Fruit fly (Drosophila melanogaster) whole organism, embryonic: ENCODE data around the gene CG33203.

Experiments
- Ada2b ChIP-seq: fragments of 200-800 bp; sonication (Bioruptor generic); IDR thresholded peaks from 2 replicates; pipeline ENCODE4 v1.3.6; 2022; ENCODE audit warnings: missing biosample characterization, missing genetic modification characterization
- CG10321 ChIP-seq: fragments of 200-800 bp; sonication (Bioruptor generic); IDR thresholded peaks from 2 replicates; pipeline ENCODE4 v1.3.6; 2022; ENCODE audit warnings: missing biosample characterization, missing genetic modification characterization
- CG10431 ChIP-seq: fragments of 200-800 bp; sonication (Bioruptor generic); optimal IDR thresholded peaks from 3 replicates; lab custom pipeline; 2018; ENCODE audit warnings: missing biosample characterization, mild to moderate bottlenecking, missing genetic modification characterization
- CG11504 ChIP-seq: fragments of 200-800 bp; sonication (Bioruptor generic); optimal IDR thresholded peaks from 3 replicates; lab custom pipeline; 2019; ENCODE audit warnings: missing biosample characterization, mild to moderate bottlenecking, missing genetic modification characterization, moderate library complexity
- CG11560 ChIP-seq: fragments of 200-800 bp; sonication (Bioruptor generic); IDR thresholded peaks from 3 replicates; pipeline ENCODE4 v1.3.6; 2022; ENCODE audit warnings: missing biosample characterization, missing genetic modification characterization
- CG11695 ChIP-seq: fragments of 200-800 bp; sonication (Bioruptor generic); IDR thresholded peaks from 3 replicates; pipeline ENCODE4 v1.3.6; 2022; ENCODE audit warnings: missing biosample characterization, missing genetic modification characterization
- CG12391 ChIP-seq: fragments of 200-800 bp; sonication (Bioruptor generic); optimal IDR thresholded peaks from 3 replicates; lab custom pipeline; 2018; ENCODE audit warnings: missing biosample characterization, mild to moderate bottlenecking, missing genetic modification characterization, moderate library complexity
- CG13424 ChIP-seq: fragments of 200-800 bp; sonication (Bioruptor generic); optimal IDR thresholded peaks from 2 replicates; lab custom pipeline; 2019; ENCODE audit warnings: missing biosample characterization, mild to moderate bottlenecking, missing genetic modification characterization, moderate library complexity
- CG14050 ChIP-seq: fragments of 200-800 bp; sonication (Bioruptor generic); IDR thresholded peaks from 3 replicates; pipeline ENCODE4 v1.3.6; 2022; ENCODE audit warnings: missing biosample characterization, missing genetic modification characterization
- CG15269 ChIP-seq: fragments of 200-800 bp; sonication (Bioruptor generic); optimal IDR thresholded peaks from 2 replicates; lab custom pipeline; 2018; ENCODE audit warnings: missing biosample characterization, mild to moderate bottlenecking, missing genetic modification characterization, moderate library complexity
- CG17328 ChIP-seq: fragments of 200-800 bp; sonication (Bioruptor generic); IDR thresholded peaks from 2 replicates; pipeline ENCODE4 v1.3.6; 2022; ENCODE audit warnings: missing biosample characterization, missing genetic modification characterization
- CG17829 ChIP-seq: fragments of 200-800 bp; optimal IDR thresholded peaks from 2 replicates; lab custom pipeline; 2019; ENCODE audit warnings: missing biosample characterization, mild to moderate bottlenecking, missing genetic modification characterization, moderate library complexity
- CG18619 ChIP-seq: fragments of 200-800 bp; sonication (Bioruptor generic); optimal IDR thresholded peaks from 3 replicates; lab custom pipeline; 2017; ENCODE audit warnings: missing biosample characterization, mild to moderate bottlenecking, missing genetic modification characterization
- CG2120 ChIP-seq: fragments of 200-800 bp; sonication (Bioruptor generic); optimal IDR thresholded peaks from 3 replicates; lab custom pipeline; 2016; ENCODE audit warnings: missing biosample characterization, missing genetic modification characterization
- CG31388 ChIP-seq: fragments of 200-800 bp; sonication (Bioruptor generic); optimal IDR thresholded peaks from 2 replicates; lab custom pipeline; 2016; ENCODE audit warnings: missing biosample characterization, missing genetic modification characterization
- CG4707 ChIP-seq: fragments of 200-800 bp; sonication (Bioruptor generic); optimal IDR thresholded peaks from 2 replicates; lab custom pipeline; 2018; ENCODE audit warnings: missing biosample characterization, mild to moderate bottlenecking, missing genetic modification characterization, moderate library complexity
- CG7372 ChIP-seq: fragments of 200-800 bp; sonication (Bioruptor generic); IDR thresholded peaks from 2 replicates; pipeline ENCODE4 v1.3.6; 2022; ENCODE audit warnings: missing biosample characterization, missing genetic modification characterization
- CrebB ChIP-seq: fragments of 200-800 bp; sonication (Bioruptor generic); optimal IDR thresholded peaks from 3 replicates; lab custom pipeline; 2018; ENCODE audit warnings: missing biosample characterization, mild to moderate bottlenecking, missing genetic modification characterization
- Doc3 ChIP-seq: fragments of 200-800 bp; sonication (Bioruptor generic); IDR thresholded peaks from 3 replicates; pipeline ENCODE4 v1.3.6; 2022; ENCODE audit warnings: missing biosample characterization, missing genetic modification characterization; ENCODE audit not compliant: partially characterized antibody
- E2f2 ChIP-seq: fragments of 200-800 bp; sonication (Bioruptor generic); IDR thresholded peaks from 2 replicates; pipeline ENCODE4 v1.3.6; 2022; ENCODE audit warnings: missing biosample characterization, missing genetic modification characterization
- Eip74EF ChIP-seq, 2 experiments: fragments of 200-800 bp in 1 of 2; fragments of >200 bp in 1 of 2; sonication (Bioruptor generic) in 1 of 2; optimal IDR thresholded peaks; 2 replicates each; lab custom pipeline; 2017 to 2019; ENCODE audit warnings: missing biosample characterization in 2 of 2, missing genetic modification characterization in 2 of 2, mild to moderate bottlenecking in 1 of 2, moderate library complexity in 1 of 2
- Fer1 ChIP-seq: fragments of 200-800 bp; sonication (Bioruptor generic); optimal IDR thresholded peaks from 2 replicates; lab custom pipeline; 2017; ENCODE audit warnings: missing biosample characterization, mild to moderate bottlenecking, missing genetic modification characterization
- Max ChIP-seq: fragments of 200-800 bp; sonication (Bioruptor generic); optimal IDR thresholded peaks from 2 replicates; lab custom pipeline; 2016; ENCODE audit warnings: missing biosample characterization, mild to moderate bottlenecking, missing genetic modification characterization
- Mrtf ChIP-seq: fragments of 200-800 bp; sonication (Bioruptor generic); IDR thresholded peaks from 3 replicates; pipeline ENCODE4 v1.3.6; 2022; ENCODE audit warnings: missing biosample characterization, missing genetic modification characterization
- Pdp1 ChIP-seq, 2 experiments: fragments of 200-800 bp; sonication (Bioruptor generic); optimal IDR thresholded peaks; 3 replicates each; lab custom pipeline; 2016; ENCODE audit warnings: missing biosample characterization in 2 of 2, missing genetic modification characterization in 2 of 2, mild to moderate bottlenecking in 1 of 2, moderate library complexity in 1 of 2
- Poxn ChIP-seq: fragments of 200-800 bp; sonication (Bioruptor generic); IDR thresholded peaks from 2 replicates; pipeline ENCODE4 v1.3.6; 2022; ENCODE audit warnings: missing biosample characterization, missing genetic modification characterization
- Sox102F ChIP-seq: fragments of 200-800 bp; sonication (Bioruptor generic); optimal IDR thresholded peaks from 2 replicates; lab custom pipeline; 2018; ENCODE audit warnings: missing biosample characterization, mild to moderate bottlenecking, missing genetic modification characterization, moderate library complexity
- Sry-δ ChIP-seq: fragments of 200-800 bp; sonication (Bioruptor generic); optimal IDR thresholded peaks from 2 replicates; lab custom pipeline; 2016; ENCODE audit warnings: missing biosample characterization, missing genetic modification characterization
- Ssrp ChIP-seq: fragments of 200-800 bp; sonication (Bioruptor generic); optimal IDR thresholded peaks from 2 replicates; lab custom pipeline; 2018; ENCODE audit warnings: missing biosample characterization, mild to moderate bottlenecking, missing genetic modification characterization, moderate library complexity
- TFAM ChIP-seq: fragments of 200-800 bp; sonication (Bioruptor generic); optimal IDR thresholded peaks from 2 replicates; lab custom pipeline; 2017; ENCODE audit warnings: missing biosample characterization, missing genetic modification characterization, inconsistent platforms
- amos ChIP-seq: fragments of 200-800 bp; sonication (Bioruptor generic); IDR thresholded peaks from 2 replicates; pipeline ENCODE4 v1.3.6; 2022; ENCODE audit warnings: missing biosample characterization, missing genetic modification characterization; ENCODE audit not compliant: partially characterized antibody
- bab2 ChIP-seq: fragments of 200-800 bp; sonication (Bioruptor generic); optimal IDR thresholded peaks from 2 replicates; lab custom pipeline; 2016; ENCODE audit warnings: missing biosample characterization, missing genetic modification characterization
- cato ChIP-seq: fragments of 200-800 bp; sonication (Bioruptor generic); optimal IDR thresholded peaks from 2 replicates; lab custom pipeline; 2016; ENCODE audit warnings: missing biosample characterization, missing genetic modification characterization, borderline replicate concordance
- caup ChIP-seq: fragments of 200-800 bp; sonication (Bioruptor generic); optimal IDR thresholded peaks from 3 replicates; lab custom pipeline; 2017; ENCODE audit warnings: missing biosample characterization, mild to moderate bottlenecking, missing genetic modification characterization, moderate library complexity; ENCODE audit not compliant: severe bottlenecking
- ems ChIP-seq: fragments of 200-800 bp; sonication (Bioruptor generic); optimal IDR thresholded peaks from 3 replicates; lab custom pipeline; 2016; ENCODE audit warnings: missing biosample characterization, missing genetic modification characterization
- exex ChIP-seq: fragments of 200-800 bp; sonication (Bioruptor generic); optimal IDR thresholded peaks from 4 replicates; lab custom pipeline; 2018; ENCODE audit warnings: missing biosample characterization, mild to moderate bottlenecking, missing genetic modification characterization, moderate library complexity
- luna ChIP-seq: fragments of 200-800 bp; sonication (Bioruptor generic); optimal IDR thresholded peaks from 2 replicates; lab custom pipeline; 2016; ENCODE audit warnings: missing biosample characterization, missing genetic modification characterization
- mam ChIP-seq: fragments of 200-800 bp; sonication (Bioruptor generic); optimal IDR thresholded peaks from 3 replicates; lab custom pipeline; 2016; ENCODE audit warnings: missing biosample characterization, missing genetic modification characterization
- org-1 ChIP-seq: fragments of 200-800 bp; sonication (Bioruptor generic); optimal IDR thresholded peaks from 2 replicates; lab custom pipeline; 2017; ENCODE audit warnings: missing biosample characterization, missing genetic modification characterization
- pho ChIP-seq: fragments of 200-800 bp; sonication (Bioruptor generic); optimal IDR thresholded peaks from 2 replicates; lab custom pipeline; 2016; ENCODE audit warnings: missing biosample characterization, missing genetic modification characterization
- pnt ChIP-seq: fragments of 200-800 bp; sonication (Bioruptor generic); optimal IDR thresholded peaks from 3 replicates; lab custom pipeline; 2016; ENCODE audit warnings: missing biosample characterization, missing genetic modification characterization
- psq ChIP-seq: fragments of 200-800 bp; sonication (Bioruptor generic); optimal IDR thresholded peaks from 2 replicates; lab custom pipeline; 2017; ENCODE audit warnings: missing biosample characterization, missing genetic modification characterization
- shn ChIP-seq: fragments of 200-800 bp; sonication (Bioruptor generic); optimal IDR thresholded peaks from 3 replicates; lab custom pipeline; 2016; ENCODE audit warnings: missing biosample characterization, missing genetic modification characterization
- so ChIP-seq: fragments of 200-800 bp; sonication (Bioruptor generic); IDR thresholded peaks from 3 replicates; pipeline ENCODE4 v1.3.6; 2022; ENCODE audit warnings: missing biosample characterization, missing genetic modification characterization
- stc ChIP-seq: fragments of 200-800 bp; sonication (Bioruptor generic); IDR thresholded peaks from 2 replicates; pipeline ENCODE4 v1.3.6; 2022; ENCODE audit warnings: missing biosample characterization, missing genetic modification characterization
- sug ChIP-seq: fragments of 200-800 bp; optimal IDR thresholded peaks from 2 replicates; lab custom pipeline; 2019; ENCODE audit warnings: missing biosample characterization, mild to moderate bottlenecking, missing genetic modification characterization, moderate library complexity
- tin ChIP-seq: fragments of 200-800 bp; sonication (Bioruptor generic); optimal IDR thresholded peaks from 3 replicates; lab custom pipeline; 2016; ENCODE audit warnings: missing biosample characterization, missing genetic modification characterization
- tna ChIP-seq: fragments of 200-800 bp; sonication (Bioruptor generic); IDR thresholded peaks from 2 replicates; pipeline ENCODE4 v1.3.6; 2022; ENCODE audit warnings: missing biosample characterization, missing genetic modification characterization; ENCODE audit not compliant: partially characterized antibody

CG33203 gene

DNA sequence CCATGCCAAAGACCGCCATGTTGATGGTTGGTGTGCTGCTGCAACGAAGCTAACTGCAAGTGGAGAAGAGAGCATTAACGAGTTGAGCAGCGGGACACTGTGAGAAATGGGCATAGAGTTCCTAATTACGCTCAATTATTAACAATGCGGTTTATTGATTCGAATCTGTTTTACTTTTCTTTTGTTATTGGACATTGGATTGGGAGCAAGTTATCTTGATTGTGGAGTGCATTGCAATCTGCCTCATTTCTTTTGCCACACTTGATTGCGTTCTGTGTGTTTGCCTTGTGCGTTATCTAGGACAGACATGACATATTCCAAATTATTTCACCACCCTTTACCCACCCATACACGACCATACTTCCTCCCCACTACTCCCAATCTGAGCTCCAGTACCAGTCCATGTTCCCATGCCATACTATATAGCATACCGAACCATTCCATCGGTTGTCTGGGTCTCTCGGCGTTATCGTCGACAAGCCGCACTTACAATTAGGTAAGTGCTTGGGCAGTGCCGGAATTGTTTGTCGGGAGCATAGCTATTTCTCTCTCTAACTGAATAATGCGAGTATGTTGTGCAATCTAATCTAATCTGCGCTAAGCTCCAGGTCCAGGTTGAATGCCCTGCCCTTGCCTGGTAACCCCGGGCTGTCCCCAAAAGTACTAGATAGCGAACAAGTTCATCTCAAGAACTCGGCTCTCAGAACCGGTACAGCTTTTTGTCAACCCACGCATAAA is 30.1 kb downstream of the CG33203 start (continued):
- TF ChIP-seq tna = no peak
- TF ChIP-seq Eip74EF (GFP tag; optimal IDR thresholded peaks at IDR 0.05; lab: Kevin White, UChicago) = no peak
- peak; percentile 2 for TF ChIP-seq shn (GFP tag; lab: Kevin White, UChicago)
- peak; percentile 33 for TF ChIP-seq CG15269 (tag; lab: Kevin White, UChicago)
- TF ChIP-seq CG11560 = peak; percentile 36; the same call in 1 of the 3 replicates
- 0 out of 3 replicates have a peak, but pooled peaks have one; percentile 25 for TF ChIP-seq Mrtf
- peak; percentile 28 for TF ChIP-seq cato (GFP tag; lab: Kevin White, UChicago)
- peak; percentile 51 for TF ChIP-seq org-1 (GFP tag; lab: Kevin White, UChicago)
- peak; percentile 27 for TF ChIP-seq bab2
- peak; percentile 65 for TF ChIP-seq Sox102F (GFP tag; lab: Kevin White, UChicago)
- peak; percentile 11 for TF ChIP-seq CG18619 (GFP tag; lab: Kevin White, UChicago)
- peak; percentile 56 for TF ChIP-seq CG17328 (GFP tag; lab: Robert Waterston, UW)
- TF ChIP-seq mam (GFP tag; lab: Kevin White, UChicago) = peak; percentile 29
- no peak for TF ChIP-seq Sry-δ (GFP tag; lab: Kevin White, UChicago)
- TF ChIP-seq CG10431 = no peak
- TF ChIP-seq CG11695 = no peak
- no peak for TF ChIP-seq Poxn (GFP tag; lab: Robert Waterston, UW)
- TF ChIP-seq CG31388 (GFP tag; lab: Kevin White, UChicago) = no peak
- no peak for TF ChIP-seq Max
- peak; percentile 55 for TF ChIP-seq CG13424 (tag; lab: Kevin White, UChicago)
- no peak for TF ChIP-seq exex (tag; lab: Kevin White, UChicago)
- peak; percentile 35 for TF ChIP-seq pnt (GFP tag; lab: Kevin White, UChicago)
- no peak for TF ChIP-seq Fer1
- no peak for TF ChIP-seq pho
- TF ChIP-seq CG11504 = peak; percentile 58
- TF ChIP-seq CG17829 (tag; lab: Kevin White, UChicago) = peak; percentile 52
- TF ChIP-seq so (GFP tag; lab: Robert Waterston, UW) = peak; percentile 46; the same call in 1 of the 3 replicates
- peak; percentile 15; the same call in 1 of the 3 replicates for TF ChIP-seq CG14050 (GFP tag; lab: Robert Waterston, UW)
- 0 out of 2 replicates have a peak, but pooled peaks have one; percentile 31 for TF ChIP-seq Ada2b
- TF ChIP-seq Ssrp (tag; lab: Kevin White, UChicago) = peak; percentile 42
- no peak for TF ChIP-seq CrebB (tag; lab: Kevin White, UChicago)
- TF ChIP-seq ems = peak; percentile 7
- TF ChIP-seq luna (GFP tag; lab: Kevin White, UChicago) = no peak
- TF ChIP-seq amos (GFP tag; lab: Robert Waterston, UW) = no peak
- 0 out of 2 replicates have a peak, but pooled peaks have one; percentile 21 for TF ChIP-seq E2f2
- no peak for TF ChIP-seq psq (GFP tag; lab: Kevin White, UChicago)
- TF ChIP-seq Doc3 (GFP tag; lab: Robert Waterston, UW) = no peak
- peak; percentile 5 for TF ChIP-seq CG2120
- TF ChIP-seq CG7372 (GFP tag; lab: Robert Waterston, UW) = 0 out of 2 replicates have a peak, but pooled peaks have one; percentile 20
- TF ChIP-seq sug (tag; lab: Kevin White, UChicago) = no peak
- peak; percentile 7 for TF ChIP-seq CG4707
- TF ChIP-seq CG12391 (tag; lab: Kevin White, UChicago) = peak; percentile 45
- TF ChIP-seq stc (GFP tag; lab: Robert Waterston, UW) = peak; percentile 67; the same call in 1 of the 2 replicates
- peak; percentile 15 for TF ChIP-seq tin (GFP tag; lab: Kevin White, UChicago)
- peak in 1 of 2 experiments; percentile 94 for TF ChIP-seq Pdp1 (GFP tag; optimal IDR thresholded peaks at IDR 0.05; lab: Kevin White, UChicago)
- TF ChIP-seq caup (GFP tag; lab: Kevin White, UChicago) = peak; percentile 14
- no peak for TF ChIP-seq TFAM (GFP tag; lab: Kevin White, UChicago)
- TF ChIP-seq CG10321 (GFP tag; lab: Robert Waterston, UW) = no peak
